Worm (Caenorhabditis elegans) whole organism, mixed stage, embryonic: Measurements from ENCODE around the gene lrpr-1.

Experiments
- M03D4.4 ChIP-seq: sonication (generic microtip); optimal IDR thresholded peaks from 2 replicates; lab custom pipeline; 2017; ENCODE audit warnings: mild to moderate bottlenecking, missing genetic modification characterization, missing compliant biosample characterization
- blmp-1 ChIP-seq: fragments of 150-350 bp; optimal IDR thresholded peaks from 2 replicates; lab custom pipeline; 2014; ENCODE audit warnings: missing biosample characterization, missing genetic modification characterization
- ceh-39 ChIP-seq: fragments of 150-350 bp; optimal IDR thresholded peaks from 2 replicates; lab custom pipeline; 2014; ENCODE audit warnings: missing biosample characterization, missing genetic modification characterization
- ceh-43 ChIP-seq: fragments of 200-800 bp; sonication (Bioruptor generic); optimal IDR thresholded peaks from 2 replicates; lab custom pipeline; 2018; ENCODE audit warnings: mild to moderate bottlenecking, missing genetic modification characterization, moderate library complexity, missing compliant biosample characterization
- ces-1 ChIP-seq: fragments of 150-350 bp; optimal IDR thresholded peaks from 2 replicates; lab custom pipeline; 2014; ENCODE audit warnings: missing biosample characterization, missing genetic modification reagents, missing genetic modification characterization
- cnd-1 ChIP-seq: fragments of 200-800 bp; sonication (Bioruptor generic); optimal IDR thresholded peaks from 2 replicates; lab custom pipeline; 2018; ENCODE audit warnings: mild to moderate bottlenecking, missing genetic modification characterization, missing compliant biosample characterization
- drap-1 ChIP-seq: fragments of 200-800 bp; sonication (Bioruptor generic); optimal IDR thresholded peaks from 3 replicates; lab custom pipeline; 2018; ENCODE audit warnings: mild to moderate bottlenecking, missing genetic modification characterization, missing compliant biosample characterization
- elt-1 ChIP-seq: sonication (generic microtip); optimal IDR thresholded peaks from 2 replicates; lab custom pipeline; 2017; ENCODE audit warnings: missing genetic modification characterization, mild to moderate bottlenecking, missing compliant biosample characterization, antibody characterized with exemption, moderate library complexity, borderline replicate concordance; ENCODE audit not compliant: insufficient read depth
- elt-3 ChIP-seq: fragments of 150-350 bp; optimal IDR thresholded peaks from 2 replicates; lab custom pipeline; 2014; ENCODE audit warnings: missing biosample characterization, missing genetic modification characterization
- flh-1 ChIP-seq: fragments of 200-800 bp; sonication (Bioruptor generic); optimal IDR thresholded peaks from 2 replicates; lab custom pipeline; 2018; ENCODE audit warnings: mild to moderate bottlenecking, missing genetic modification characterization, moderate library complexity, missing compliant biosample characterization
- hlh-1 ChIP-seq: fragments of 150-350 bp; optimal IDR thresholded peaks from 2 replicates; lab custom pipeline; 2014; ENCODE audit warnings: missing biosample characterization, missing genetic modification reagents, missing genetic modification characterization
- lsy-2 ChIP-seq: fragments of 150-350 bp; optimal IDR thresholded peaks from 2 replicates; lab custom pipeline; 2014; ENCODE audit warnings: missing biosample characterization, missing genetic modification characterization
- mab-5 ChIP-seq: fragments of 150-350 bp; optimal IDR thresholded peaks from 2 replicates; lab custom pipeline; 2014; ENCODE audit warnings: missing biosample characterization, missing genetic modification characterization
- mep-1 ChIP-seq: fragments of 150-350 bp; optimal IDR thresholded peaks from 2 replicates; lab custom pipeline; 2017; ENCODE audit warnings: missing biosample characterization, missing genetic modification reagents, missing genetic modification characterization, inconsistent platforms
- mls-2 ChIP-seq: sonication (generic microtip); optimal IDR thresholded peaks from 2 replicates; lab custom pipeline; 2016; ENCODE audit warnings: mild to moderate bottlenecking, missing genetic modification characterization, moderate library complexity, missing compliant biosample characterization
- nhr-12 ChIP-seq: fragments of 150-350 bp; optimal IDR thresholded peaks from 2 replicates; lab custom pipeline; 2014; ENCODE audit warnings: missing biosample characterization, missing genetic modification characterization
- nhr-2 ChIP-seq: fragments of 150-350 bp; optimal IDR thresholded peaks from 2 replicates; lab custom pipeline; 2014; ENCODE audit warnings: missing biosample characterization, missing genetic modification characterization
- nhr-237 ChIP-seq: fragments of 150-350 bp; optimal IDR thresholded peaks from 2 replicates; lab custom pipeline; 2014; ENCODE audit warnings: missing biosample characterization, missing genetic modification characterization
- nhr-28 ChIP-seq: fragments of 150-350 bp; optimal IDR thresholded peaks from 2 replicates; lab custom pipeline; 2014; ENCODE audit warnings: missing biosample characterization, missing genetic modification characterization
- nhr-76 ChIP-seq: sonication (generic microtip); optimal IDR thresholded peaks from 2 replicates; lab custom pipeline; 2017; ENCODE audit warnings: missing biosample characterization, missing genetic modification characterization
- sem-2 ChIP-seq: fragments of 200-800 bp; sonication (Bioruptor generic); optimal IDR thresholded peaks from 2 replicates; lab custom pipeline; 2018; ENCODE audit warnings: mild to moderate bottlenecking, missing genetic modification characterization, missing compliant biosample characterization
- sptf-1 ChIP-seq: sonication (generic microtip); optimal IDR thresholded peaks from 2 replicates; lab custom pipeline; 2017; ENCODE audit warnings: mild to moderate bottlenecking, missing genetic modification characterization, moderate library complexity, missing compliant biosample characterization
- tbx-8 ChIP-seq: fragments of 200-800 bp; sonication (Bioruptor generic); optimal IDR thresholded peaks from 2 replicates; lab custom pipeline; 2018; ENCODE audit warnings: mild to moderate bottlenecking, missing genetic modification characterization, moderate library complexity, missing compliant biosample characterization
- unc-120 ChIP-seq: sonication (generic microtip); optimal IDR thresholded peaks from 2 replicates; lab custom pipeline; 2017; ENCODE audit warnings: missing genetic modification characterization, missing compliant biosample characterization; ENCODE audit not compliant: poor library complexity, severe bottlenecking
- unc-62 ChIP-seq: fragments of 150-350 bp; optimal IDR thresholded peaks from 2 replicates; lab custom pipeline; 2014; ENCODE audit warnings: missing biosample characterization, missing genetic modification reagents, missing genetic modification characterization
- ztf-11 ChIP-seq: fragments of 150-350 bp; optimal IDR thresholded peaks from 2 replicates; lab custom pipeline; 2014; ENCODE audit warnings: missing biosample characterization, missing genetic modification characterization

lrpr-1 gene

DNA sequence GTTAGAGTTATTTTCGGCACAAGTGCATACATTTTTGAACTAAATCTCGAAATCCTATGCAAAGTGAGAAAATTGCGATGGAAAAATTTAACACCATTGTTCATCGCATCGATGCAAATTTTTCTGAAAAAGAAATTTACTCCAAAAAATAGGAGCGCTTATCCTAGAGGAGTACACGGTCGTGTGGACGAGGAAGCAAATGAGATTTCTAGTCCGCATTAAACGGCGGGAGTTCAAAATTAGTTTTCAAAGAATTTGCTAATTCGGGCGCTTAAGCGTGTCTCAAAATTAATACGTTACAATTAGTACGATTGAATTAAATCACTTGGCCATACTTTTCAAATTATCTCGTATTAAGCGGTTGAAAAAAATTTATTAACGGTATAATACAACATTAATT is at the start of gene lrpr-1:
TSS of gene lrpr-1 (minus strand) at position 185 of the 400 bp plus-strand sequence.
- no peak for TF ChIP-seq elt-1
- TF ChIP-seq lsy-2 (tag; lab: Kevin White, UChicago): no peak
- no peak for TF ChIP-seq drap-1 (GFP tag; lab: Kevin White, UChicago)
- TF ChIP-seq mep-1: peak; percentile 30
- peak; percentile 15 for TF ChIP-seq nhr-237 (tag; lab: Kevin White, UChicago)
- no peak for TF ChIP-seq elt-3 (tag; lab: Kevin White, UChicago)
- no peak for TF ChIP-seq unc-62 (GFP tag; lab: Kevin White, UChicago)

DNA sequence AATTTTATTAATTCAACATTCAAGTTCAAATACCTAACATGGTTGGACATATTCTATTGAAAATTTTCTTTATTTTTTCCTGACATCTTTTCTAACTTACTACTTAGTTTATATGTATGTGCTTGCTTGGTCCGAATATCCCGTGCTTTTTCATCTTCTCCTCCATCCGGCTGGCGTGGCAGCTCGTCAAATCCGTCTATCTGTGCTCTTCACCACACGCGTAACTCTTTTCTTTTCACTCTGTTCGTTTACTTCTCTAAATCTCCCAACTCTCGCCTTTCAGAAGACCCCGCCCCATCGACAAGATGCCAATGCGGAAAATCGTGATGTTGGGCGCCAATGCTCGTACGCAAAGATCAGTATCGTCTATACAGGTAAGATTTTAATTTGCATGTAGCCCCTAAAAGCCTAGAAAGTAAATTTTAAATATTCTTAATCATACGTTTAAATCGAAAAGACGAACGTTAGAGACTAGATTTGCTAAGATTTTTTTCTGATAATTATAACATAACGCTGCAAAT is 47.0 kb upstream of the lrpr-1 start:
- peak; percentile 52 for TF ChIP-seq unc-120 (tag; lab: Kevin White, UChicago)
- no peak for TF ChIP-seq lsy-2 (tag; lab: Kevin White, UChicago)
- TF ChIP-seq unc-62 (GFP tag; lab: Kevin White, UChicago): peak; percentile 49

DNA sequence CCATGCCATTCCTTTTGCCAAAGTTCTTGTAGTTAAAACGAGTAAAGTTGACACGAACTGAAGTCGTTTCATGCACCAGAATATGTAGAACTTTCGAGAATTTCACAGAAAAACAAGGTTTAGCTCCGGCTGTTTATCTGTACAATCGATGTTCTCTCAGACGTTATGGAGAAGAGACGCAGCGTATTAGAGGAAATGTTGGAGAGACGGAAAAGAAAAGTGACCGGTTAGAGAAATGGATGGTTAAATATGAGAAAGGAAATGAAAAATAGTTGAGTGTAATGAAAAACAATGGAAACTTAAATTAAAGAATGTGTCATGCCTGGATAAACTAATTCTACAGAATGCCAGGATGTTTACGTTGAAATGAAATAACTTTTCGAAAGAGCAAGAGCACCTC is 46.0 kb upstream of the lrpr-1 start, which contains the start of gene pcm-1:
TSS of gene pcm-1 (minus strand) at position 187 of the 400 bp plus-strand sequence.
- TF ChIP-seq nhr-76 (tag; lab: Kevin White, UChicago): no peak
- peak; percentile 47 for TF ChIP-seq ces-1
- TF ChIP-seq, all 35 proteins: peak for 1

DNA sequence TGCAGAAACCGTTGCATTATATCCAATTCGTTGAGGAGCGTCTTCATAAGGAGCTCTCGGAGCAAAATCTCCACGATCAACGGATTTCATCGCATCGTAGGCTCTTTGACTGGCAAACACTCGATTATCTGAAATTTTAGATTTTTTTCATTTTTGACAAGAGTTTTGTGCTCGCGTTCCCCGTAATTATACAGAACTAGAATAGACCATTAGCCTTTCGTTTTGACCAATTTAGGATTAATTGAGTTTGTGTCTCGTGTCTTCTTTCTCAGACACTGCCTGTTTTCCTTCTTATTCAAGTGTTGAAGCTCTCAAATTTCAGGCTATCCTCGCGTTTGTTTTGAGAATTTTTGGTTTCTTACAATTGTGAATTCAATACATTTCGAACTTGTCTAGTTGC is 45.4 kb upstream of the lrpr-1 start:
- TF ChIP-seq flh-1 (no peak), ces-1 (peak; percentile 71)
- TF ChIP-seq, all 35 proteins: peak for 1

DNA sequence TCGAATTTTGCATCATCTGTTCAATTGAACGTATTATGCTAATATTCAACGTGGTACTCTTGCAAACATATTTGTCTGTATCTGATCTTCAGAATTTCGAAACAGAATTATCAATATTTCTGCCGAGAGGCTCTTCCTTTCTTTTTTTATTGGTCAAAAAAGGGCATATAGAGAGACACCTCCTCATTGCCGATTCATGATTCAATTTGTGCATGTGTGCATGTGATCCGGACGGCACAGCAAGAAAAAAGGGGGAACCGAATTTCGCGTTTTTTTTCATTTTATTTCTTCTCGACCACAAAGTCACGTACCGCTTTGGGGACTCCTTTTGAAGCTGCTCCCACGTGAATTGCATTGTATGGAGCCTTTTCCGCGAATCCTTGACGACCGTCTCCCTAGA is 43.8 kb upstream of the lrpr-1 start, which contains the start of gene mcp-1:
TSS of gene mcp-1 (plus strand) at position 292 of the 400 bp plus-strand sequence.
- TF ChIP-seq drap-1 (GFP tag; lab: Kevin White, UChicago) (no peak), flh-1 (no peak)

DNA sequence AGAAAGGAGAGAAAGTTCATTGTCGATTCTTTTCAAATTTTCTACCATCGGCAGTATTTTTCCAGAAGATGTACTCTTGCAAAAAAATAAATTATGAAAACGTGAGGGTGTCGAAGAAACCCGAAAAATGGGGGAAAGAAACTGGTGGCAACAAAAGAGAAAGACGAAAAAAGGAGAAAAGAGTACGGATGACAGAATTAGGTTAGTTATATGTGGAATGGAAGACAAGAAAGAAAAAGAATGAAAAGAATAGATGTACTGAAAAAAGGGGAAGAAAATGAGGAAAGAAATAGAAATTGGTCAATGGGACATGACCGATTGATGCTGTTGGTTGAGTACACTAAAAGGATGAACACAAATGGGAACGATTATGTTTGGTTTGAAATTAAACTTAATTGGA is 37.9 kb upstream of the lrpr-1 start:
- TF ChIP-seq nhr-76 (tag; lab: Kevin White, UChicago) (no peak), ces-1 (peak; percentile 69), drap-1 (GFP tag; lab: Kevin White, UChicago) (no peak), nhr-28 (tag; lab: Kevin White, UChicago) (no peak)

DNA sequence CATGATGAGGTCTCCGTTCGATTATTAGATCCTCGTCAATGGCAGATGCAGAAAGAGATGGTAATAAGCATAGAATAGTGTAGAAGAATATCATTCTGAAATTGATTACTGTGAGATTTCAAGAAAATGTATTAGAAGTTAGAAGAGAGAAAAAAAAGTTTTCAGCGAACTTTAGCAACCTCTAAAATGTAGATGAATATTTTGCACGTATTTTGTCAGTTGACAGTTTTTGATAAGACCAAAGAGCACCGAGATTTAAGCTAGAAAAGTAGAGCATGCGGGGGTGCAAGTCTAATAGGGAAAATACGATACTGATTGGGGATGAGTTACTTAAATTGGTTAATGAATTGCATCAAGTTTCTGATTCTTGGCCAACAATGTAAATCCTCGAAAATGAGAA is 37.1 kb upstream of the lrpr-1 start, which contains the start of gene M03F8.6:
TSS of gene M03F8.6 (minus strand) at position 101 of the 400 bp plus-strand sequence.
- TF ChIP-seq nhr-2 (tag; lab: Kevin White, UChicago) (no peak), sem-2 (GFP tag; lab: Kevin White, UChicago) (no peak), nhr-28 (tag; lab: Kevin White, UChicago) (no peak), nhr-12 (no peak)

DNA sequence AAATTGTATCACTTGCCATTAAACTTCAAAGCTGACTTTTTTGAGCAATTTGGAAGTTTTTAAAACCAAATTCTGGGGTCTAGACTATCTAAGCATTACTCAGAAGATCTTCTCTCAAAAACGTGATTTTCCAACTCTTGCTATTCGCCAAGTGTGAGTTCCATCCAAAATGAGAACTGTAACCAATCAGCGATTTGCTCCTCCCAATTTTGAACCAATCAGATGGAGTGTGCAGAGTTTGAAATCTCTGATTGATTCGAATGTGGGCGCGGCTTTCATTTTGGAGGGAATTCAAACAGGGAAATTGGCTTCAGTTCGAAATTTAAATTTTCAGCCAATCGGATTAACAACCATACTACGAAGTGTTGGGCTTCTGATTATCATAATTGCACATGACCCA is 35.4 kb upstream of the lrpr-1 start:
- TF ChIP-seq elt-3 (tag; lab: Kevin White, UChicago) (no peak), lsy-2 (tag; lab: Kevin White, UChicago) (no peak), mep-1 (no peak), nhr-76 (tag; lab: Kevin White, UChicago) (no peak), ceh-39 (tag; lab: Kevin White, UChicago) (no peak), sptf-1 (no peak), ztf-11 (tag; lab: Kevin White, UChicago) (no peak), ces-1 (no peak), mab-5 (tag; lab: Kevin White, UChicago) (no peak), mls-2 (tag; lab: Kevin White, UChicago) (no peak), blmp-1 (tag; lab: Kevin White, UChicago) (no peak), elt-1 (no peak), ceh-43 (GFP tag; lab: Kevin White, UChicago) (no peak), hlh-1 (tag; lab: Kevin White, UChicago) (no peak), tbx-8 (GFP tag; lab: Kevin White, UChicago) (no peak), sem-2 (GFP tag; lab: Kevin White, UChicago) (no peak), cnd-1 (tag; lab: Kevin White, UChicago) (no peak), unc-62 (GFP tag; lab: Kevin White, UChicago) (no peak), M03D4.4 (tag; lab: Kevin White, UChicago) (no peak)
